Worm (Caenorhabditis elegans): ENCODE results near the gene T08G5.15.

The T08G5.15 gene

DNA sequence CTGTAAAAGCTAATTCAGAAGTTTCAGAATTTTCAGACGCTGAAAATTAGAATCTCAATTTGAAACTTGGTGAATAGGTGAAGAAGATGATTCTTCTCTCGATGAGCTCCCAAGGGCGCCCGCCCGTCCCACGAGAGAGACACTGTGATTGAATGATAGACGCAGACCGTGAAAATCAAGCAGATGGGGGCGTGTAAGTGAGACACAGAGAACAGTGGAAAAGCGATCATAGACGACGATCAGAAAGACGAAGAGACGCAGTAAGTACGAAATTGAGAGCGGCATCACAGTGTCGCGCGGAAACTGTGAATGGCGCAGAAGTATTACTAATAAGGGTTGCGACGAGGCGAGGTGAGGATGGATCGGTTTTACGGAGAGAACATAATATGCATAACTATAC is 20.6 kb downstream of the T08G5.15 start:
- TF ChIP-seq ceh-31 (tag; optimal IDR thresholded peaks at IDR 0.05) (peak; percentile 24), pha-4 (tag; optimal IDR thresholded peaks at IDR 0.05) (no peak), ceh-48 (tag; optimal IDR thresholded peaks at IDR 0.05) (no peak), K09A11.1 (tag; optimal IDR thresholded peaks at IDR 0.05; ENCODE audit: insufficient read depth) (no peak), nfya-1 (tag; optimal IDR thresholded peaks at IDR 0.05) (peak; percentile 11), C08G9.2 (tag; optimal IDR thresholded peaks at IDR 0.05) (peak; percentile 39), ceh-34 (tag; optimal IDR thresholded peaks at IDR 0.05) (peak; percentile 50), ttx-3 (tag; optimal IDR thresholded peaks at IDR 0.05) (no peak), ceh-18 (tag; optimal IDR thresholded peaks at IDR 0.05) (peak; percentile 28), ama-1 (optimal IDR thresholded peaks at IDR 0.05) (no peak), tbx-2 (tag; optimal IDR thresholded peaks at IDR 0.05) (peak; percentile 44), rnt-1 (tag; optimal IDR thresholded peaks at IDR 0.05) (peak; percentile 22), odd-2 (tag; optimal IDR thresholded peaks at IDR 0.05) (no peak), unc-55 (GFP tag; optimal IDR thresholded peaks at IDR 0.05) (peak; percentile 3)

DNA sequence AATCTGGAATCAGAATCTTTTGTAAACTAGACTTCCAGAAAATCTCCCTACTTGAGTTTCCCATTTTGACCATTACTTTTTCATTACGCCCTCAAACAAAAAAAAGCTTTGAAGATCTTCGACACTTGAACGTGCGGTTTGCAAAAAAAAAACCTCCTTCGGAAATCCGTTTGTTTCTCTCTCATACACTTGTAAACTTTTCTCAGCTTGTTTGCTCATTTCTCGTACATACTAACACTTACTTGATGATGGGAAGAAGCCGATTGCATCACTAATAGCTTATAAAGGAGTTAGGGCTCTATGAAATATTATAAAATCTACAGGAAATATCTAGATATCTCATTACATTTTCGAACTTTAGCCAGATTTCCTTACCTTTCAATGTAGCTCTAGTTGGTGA is 21.0 kb downstream of the T08G5.15 start:
- TF ChIP-seq fkh-6 (tag; optimal IDR thresholded peaks at IDR 0.05) (no peak), elt-4 (tag; optimal IDR thresholded peaks at IDR 0.05) (no peak), npax-4 (tag; optimal IDR thresholded peaks at IDR 0.05) (no peak), unc-55 (GFP tag; optimal IDR thresholded peaks at IDR 0.05) (no peak), pha-2 (tag; optimal IDR thresholded peaks at IDR 0.05) (no peak), pha-4 (tag; optimal IDR thresholded peaks at IDR 0.05) (no peak), ceh-18 (tag; optimal IDR thresholded peaks at IDR 0.05) (no peak)

DNA sequence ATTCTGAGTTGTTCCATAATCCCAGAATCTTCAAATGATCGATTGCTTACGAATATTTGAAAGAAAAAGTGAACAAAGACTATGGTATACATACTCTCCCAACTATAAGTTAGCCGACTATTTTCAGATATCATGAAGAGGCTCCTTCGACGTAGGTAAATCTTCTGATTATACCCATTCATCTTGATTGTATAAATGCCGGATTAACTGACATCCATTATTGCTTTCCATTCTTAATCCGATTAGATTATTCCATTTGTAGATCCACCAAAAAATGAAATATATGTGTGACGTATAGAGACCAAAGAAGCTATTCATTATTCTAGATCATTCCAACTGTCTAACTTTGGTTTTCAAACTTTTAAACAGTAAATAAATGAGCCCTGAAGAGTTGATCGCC is 29.5 kb downstream of the T08G5.15 start:
- TF ChIP-seq unc-42 (tag; optimal IDR thresholded peaks at IDR 0.05) (no peak), ceh-14 (tag; optimal IDR thresholded peaks at IDR 0.05) (no peak), mec-3 (tag; optimal IDR thresholded peaks at IDR 0.05; ENCODE audit: borderline replicate concordance) (no peak), ets-4 (tag; optimal IDR thresholded peaks at IDR 0.05) (no peak), C08G9.2 (tag; optimal IDR thresholded peaks at IDR 0.05) (no peak), nhr-232 (tag; optimal IDR thresholded peaks at IDR 0.05) (no peak), hlh-13 (GFP tag; optimal IDR thresholded peaks at IDR 0.05) (no peak), pag-3 (tag; optimal IDR thresholded peaks at IDR 0.05; ENCODE audit: borderline replicate concordance) (no peak), tbx-2 (tag; optimal IDR thresholded peaks at IDR 0.05) (no peak), npax-4 (tag; optimal IDR thresholded peaks at IDR 0.05) (no peak), ceh-31 (tag; optimal IDR thresholded peaks at IDR 0.05) (no peak), lin-11 (tag; optimal IDR thresholded peaks at IDR 0.05) (no peak), pqm-1 (tag; optimal IDR thresholded peaks at IDR 0.05) (no peak), ceh-24 (tag; optimal IDR thresholded peaks at IDR 0.05) (no peak)

DNA sequence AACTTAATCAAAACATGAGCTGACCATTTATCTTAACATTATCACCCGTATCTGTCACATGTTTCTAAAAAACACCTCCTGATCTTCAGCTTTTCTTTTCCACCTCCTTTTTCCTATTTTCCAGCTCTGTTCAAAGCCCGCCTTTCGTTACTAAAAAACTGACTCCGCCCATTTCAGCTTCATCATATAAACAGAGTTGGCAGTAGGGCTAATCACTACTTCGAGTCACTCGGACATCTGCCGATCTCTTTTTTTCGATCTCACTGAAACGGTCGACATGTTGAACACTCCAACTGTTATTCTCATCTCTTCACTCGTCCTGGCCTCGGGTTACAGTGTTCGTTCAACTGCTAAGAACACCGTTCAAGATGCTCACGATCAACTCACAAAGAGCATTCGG is 30.5 kb downstream of the T08G5.15 start, which contains the start of gene droe-4:
TSS of gene droe-4 (plus strand) at position 172 of the 400 bp plus-strand sequence.
- no peak for TF ChIP-seq zip-5 (tag; optimal IDR thresholded peaks at IDR 0.05)
- no peak for TF ChIP-seq fax-1 (tag; optimal IDR thresholded peaks at IDR 0.05)
- TF ChIP-seq K02D7.2 (tag; optimal IDR thresholded peaks at IDR 0.05) = no peak
- TF ChIP-seq ets-4 (tag; optimal IDR thresholded peaks at IDR 0.05) = no peak
- TF ChIP-seq ceh-48 (tag; optimal IDR thresholded peaks at IDR 0.05) = no peak
- TF ChIP-seq syd-9 (tag; optimal IDR thresholded peaks at IDR 0.05) = no peak
- TF ChIP-seq odd-2 (tag; optimal IDR thresholded peaks at IDR 0.05) = no peak
- no peak for TF ChIP-seq madf-2 (tag; optimal IDR thresholded peaks at IDR 0.05)
- TF ChIP-seq ceh-30 (tag; optimal IDR thresholded peaks at IDR 0.05) = no peak
- no peak for TF ChIP-seq pag-3 (tag; optimal IDR thresholded peaks at IDR 0.05; ENCODE audit: borderline replicate concordance)
- TF ChIP-seq unc-55 (GFP tag; optimal IDR thresholded peaks at IDR 0.05) = no peak
- TF ChIP-seq ceh-2 (tag; optimal IDR thresholded peaks at IDR 0.05) = no peak
- no peak for TF ChIP-seq nfya-1 (tag; optimal IDR thresholded peaks at IDR 0.05)
- no peak for TF ChIP-seq hlh-30 (tag; optimal IDR thresholded peaks at IDR 0.05; ENCODE audit: insufficient read depth)
- no peak for TF ChIP-seq eyg-1 (tag; optimal IDR thresholded peaks at IDR 0.05)
- no peak for TF ChIP-seq F13H6.1 (tag; optimal IDR thresholded peaks at IDR 0.05)
- TF ChIP-seq Y22D7AL.16 (tag; optimal IDR thresholded peaks at IDR 0.05) = no peak
